Worm (Caenorhabditis elegans): ENCODE measurements around the gene B0024.11.

- TF ChIP-seq zip-8 (tag; optimal IDR thresholded peaks at IDR 0.05) (no peak), hlh-1 (tag; optimal IDR thresholded peaks at IDR 0.05) (no peak), ces-1 (GFP tag; optimal IDR thresholded peaks at IDR 0.05) (no peak), nhr-237 (tag; optimal IDR thresholded peaks at IDR 0.05) (no peak), M03D4.4 (tag; optimal IDR thresholded peaks at IDR 0.05) (no peak), unc-62 (GFP tag; optimal IDR thresholded peaks at IDR 0.05) (no peak), lin-13 (tag; optimal IDR thresholded peaks at IDR 0.05) (no peak), cnd-1 (tag; optimal IDR thresholded peaks at IDR 0.05) (no peak), nhr-76 (tag; optimal IDR thresholded peaks at IDR 0.05) (no peak), unc-120 (tag; optimal IDR thresholded peaks at IDR 0.05; ENCODE audit: poor library complexity, severe bottlenecking) (no peak), tbx-8 (GFP tag; optimal IDR thresholded peaks at IDR 0.05) (no peak)
These were observed 38.9 kb upstream of the B0024.11 start, which contains the start of gene ttll-15 for ce11 chrV:10358238-10358637.

Data from whole organism, mixed stage, embryonic.